Fruit fly (Drosophila melanogaster) whole organism, prepupa: ENCODE measurements around the gene RpS29.
A peak's percentile ranks its signal among the peaks of the same experiment; 100 is the strongest.

Source experiments
- CG15336 ChIP-seq: fragments of 200-800 bp; sonication (Bioruptor generic); IDR thresholded peaks from 2 replicates; pipeline ENCODE4 v1.3.6; 2022; ENCODE audit warnings: missing biosample characterization, missing genetic modification characterization
- CG1621 ChIP-seq: fragments of 200-800 bp; sonication (Bioruptor generic); optimal IDR thresholded peaks from 3 replicates; lab custom pipeline; 2018; ENCODE audit warnings: missing biosample characterization, mild to moderate bottlenecking, missing genetic modification characterization
- CG16779 ChIP-seq: fragments of 200-800 bp; sonication (Bioruptor generic); optimal IDR thresholded peaks from 3 replicates; lab custom pipeline; 2017; ENCODE audit warnings: missing biosample characterization, mild to moderate bottlenecking, missing genetic modification characterization
- CG9139 ChIP-seq: fragments of 200-800 bp; sonication (Bioruptor generic); optimal IDR thresholded peaks from 3 replicates; lab custom pipeline; 2017; ENCODE audit warnings: missing biosample characterization, mild to moderate bottlenecking, missing genetic modification characterization
- Lpt ChIP-seq: fragments of 200-800 bp; sonication (Bioruptor generic); optimal IDR thresholded peaks from 3 replicates; lab custom pipeline; 2016; ENCODE audit warnings: missing biosample characterization, missing genetic modification characterization
- OdsH ChIP-seq: fragments of 200-800 bp; sonication (Bioruptor generic); optimal IDR thresholded peaks from 3 replicates; lab custom pipeline; 2016; ENCODE audit warnings: missing biosample characterization, missing genetic modification characterization
- fd85E ChIP-seq: fragments of 200-800 bp; sonication (Bioruptor generic); optimal IDR thresholded peaks from 3 replicates; lab custom pipeline; 2016; ENCODE audit warnings: missing biosample characterization, missing genetic modification characterization

- no peak for TF ChIP-seq fd85E (GFP tag; lab: Kevin White, UChicago)
- TF ChIP-seq CG9139 (GFP tag; lab: Kevin White, UChicago), result peak; percentile 34
- peak; percentile 72 for TF ChIP-seq CG1621
- peak; percentile 51 for TF ChIP-seq OdsH (GFP tag; lab: Kevin White, UChicago)
- no peak for TF ChIP-seq CG16779 (tag; lab: Kevin White, UChicago)
- TF ChIP-seq Lpt (GFP tag; lab: Kevin White, UChicago), result no peak
- TF ChIP-seq CG15336 (GFP tag; lab: Robert Waterston, UW), result no peak
Measured at dm6 chr3R:9777941-9778360, at the start of gene RpS29.
